Fruit fly (Drosophila melanogaster): Measurements from ENCODE around the gene SmD2.

Gene SmD2

DNA sequence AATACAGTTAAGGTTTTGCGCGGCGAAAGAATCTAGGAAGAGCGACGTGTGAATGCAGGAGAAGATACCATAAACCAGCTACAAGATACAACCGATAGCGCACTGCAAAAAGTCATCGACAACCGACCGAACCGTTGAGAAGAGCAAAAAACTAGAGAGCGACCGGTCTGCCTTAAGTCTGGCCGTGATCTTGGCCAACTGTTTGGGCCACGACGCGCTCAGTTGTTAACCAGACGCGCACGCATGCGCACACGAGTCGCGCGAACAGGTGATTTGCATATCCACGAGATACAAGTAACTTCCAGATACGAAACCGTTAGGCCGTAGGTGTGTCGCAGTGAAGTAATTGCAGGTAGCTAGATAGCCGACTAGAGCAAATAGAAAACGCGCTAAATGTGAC is 30.6 kb downstream of the SmD2 start:
- TF ChIP-seq CTCF (optimal IDR thresholded peaks at IDR 0.05) (no peak), CG8478 (optimal IDR thresholded peaks at IDR 0.05) (no peak)

DNA sequence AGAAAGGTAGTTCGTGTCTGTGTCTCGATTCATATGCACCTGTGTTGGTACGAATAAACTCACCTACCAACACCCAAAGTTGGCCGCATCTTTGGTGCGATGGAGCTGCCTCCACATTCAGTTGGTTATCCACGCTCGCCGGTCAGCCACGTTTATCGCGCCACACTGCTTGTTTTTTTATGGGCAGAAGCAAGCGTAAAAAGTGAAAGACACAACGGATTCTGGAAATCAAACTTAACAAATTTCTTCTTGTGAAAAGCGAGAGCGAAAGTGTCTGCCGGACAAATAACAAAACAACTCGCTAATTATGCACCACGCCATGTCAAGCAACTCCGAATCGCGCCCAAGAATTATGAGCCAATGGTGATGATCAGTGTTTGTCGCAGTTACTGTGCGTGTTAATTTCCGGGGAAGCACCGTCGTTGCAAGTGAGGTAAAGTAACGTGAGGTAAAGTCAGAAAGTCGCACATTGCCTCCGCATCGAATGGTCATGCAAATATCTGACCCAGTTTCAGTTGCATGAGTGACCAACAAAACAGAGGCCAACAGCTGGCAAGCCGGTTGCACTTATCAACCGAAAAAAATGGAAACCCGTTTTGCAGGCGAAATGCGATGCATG is 34.0 kb downstream of the SmD2 start, which contains the start of gene Osi17:
TSS of gene Osi17 (plus strand) at position 132 of the 619 bp plus-strand sequence.
- no peak for TF ChIP-seq CTCF (optimal IDR thresholded peaks at IDR 0.05)
- no peak for TF ChIP-seq CG8478 (optimal IDR thresholded peaks at IDR 0.05)

DNA sequence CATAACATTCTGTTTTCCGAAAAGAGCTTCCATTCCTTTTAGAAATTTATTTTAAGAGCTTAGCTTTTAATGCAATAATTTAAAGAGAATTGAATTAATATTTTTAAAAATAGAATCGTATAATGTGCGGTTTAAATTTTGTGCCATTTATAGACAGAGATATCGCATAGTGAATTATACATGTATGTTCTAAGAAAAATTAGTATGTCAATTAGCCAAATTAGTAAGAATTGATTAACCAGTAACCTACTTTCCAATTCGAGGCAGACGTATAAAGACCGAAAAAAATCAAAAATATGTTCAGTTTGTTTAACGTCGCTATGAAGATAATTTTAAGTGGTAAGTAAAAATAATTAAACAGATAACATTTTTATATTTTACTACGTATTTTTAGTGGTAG is 36.0 kb downstream of the SmD2 start, which contains the start of gene CG31560:
TSS of gene CG31560 (plus strand) at position 301 of the 400 bp plus-strand sequence.
- TF ChIP-seq CTCF (optimal IDR thresholded peaks at IDR 0.05) (no peak), CG8478 (optimal IDR thresholded peaks at IDR 0.05) (no peak)

DNA sequence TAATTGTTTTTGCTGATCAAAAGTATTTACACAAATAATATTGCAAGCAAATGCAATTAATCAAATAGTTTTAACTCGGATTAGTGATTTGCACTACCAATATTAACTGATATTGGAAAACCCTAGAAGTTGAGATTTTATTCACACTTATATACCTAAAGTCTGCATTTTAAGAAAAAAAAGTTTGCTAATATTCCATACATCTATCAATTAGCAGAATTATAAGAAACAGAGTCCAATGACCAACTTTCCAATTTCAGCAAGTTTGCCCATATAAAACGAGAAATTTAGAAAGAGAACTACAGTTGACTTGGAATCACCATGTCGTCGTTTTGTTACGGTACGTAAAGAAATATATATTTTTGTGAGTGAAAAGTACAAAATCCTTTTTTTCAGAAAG is 39.1 kb downstream of the SmD2 start, which contains the start of gene CG46026:
TSS of gene CG46026 (plus strand) at position 301 of the 400 bp plus-strand sequence.
- TF ChIP-seq CTCF (optimal IDR thresholded peaks at IDR 0.05) = no peak
- TF ChIP-seq CG8478 (optimal IDR thresholded peaks at IDR 0.05) = no peak

DNA sequence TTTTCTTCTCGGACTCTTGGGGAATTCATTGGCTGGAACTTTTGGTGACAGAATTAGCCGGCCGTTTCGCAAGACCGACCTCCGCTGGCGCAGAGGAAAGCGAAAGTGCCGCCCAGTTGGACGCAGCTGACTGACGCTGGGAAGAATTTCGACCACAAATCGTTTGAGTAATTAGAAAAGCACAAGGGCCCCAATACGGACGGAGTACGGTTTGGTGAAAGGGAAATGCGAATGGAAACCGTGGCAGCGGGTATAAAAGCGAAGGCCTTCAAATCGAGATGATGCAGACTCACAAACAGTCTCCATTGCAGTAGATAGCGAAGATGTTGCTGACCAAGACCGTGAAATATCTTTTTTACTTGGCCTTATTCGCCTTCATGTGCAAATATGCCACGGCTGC is 40.8 kb downstream of the SmD2 start, which contains the start of gene Osi16:
TSS of gene Osi16 (plus strand) at position 301 of the 400 bp plus-strand sequence.
- TF ChIP-seq CTCF (optimal IDR thresholded peaks at IDR 0.05) = no peak
- no peak for TF ChIP-seq CG8478 (optimal IDR thresholded peaks at IDR 0.05)

dm6 chr3R:6303738-6304137 is 42.0 kb downstream of the SmD2 start, which contains the start of gene CG46396:
Gene CG46396, plus strand, starts transcription at chr3R:6304038.
- no peak for TF ChIP-seq CG8478 (optimal IDR thresholded peaks at IDR 0.05)
- no peak for TF ChIP-seq CTCF (optimal IDR thresholded peaks at IDR 0.05)

dm6 chr3R:6301257-6301839 is 44.4 kb downstream of the SmD2 start, which contains the start of gene Osi15:
Gene Osi15, plus strand, starts transcription at chr3R:6301804.
- TF ChIP-seq CG8478 (optimal IDR thresholded peaks at IDR 0.05) = no peak
- TF ChIP-seq CTCF (optimal IDR thresholded peaks at IDR 0.05) = no peak

dm6 chr3R:6298828-6299227 is 46.9 kb downstream of the SmD2 start, which contains the start of gene Osi14:
Gene Osi14, plus strand, starts transcription at chr3R:6299128.
- TF ChIP-seq CTCF (optimal IDR thresholded peaks at IDR 0.05) = no peak
- no peak for TF ChIP-seq CG8478 (optimal IDR thresholded peaks at IDR 0.05)

- TF ChIP-seq CG8478 (optimal IDR thresholded peaks at IDR 0.05) = no peak
- TF ChIP-seq CTCF (optimal IDR thresholded peaks at IDR 0.05) = no peak
Observed at dm6 chr3R:6297164-6297563, 48.5 kb downstream of the SmD2 start.

All from S2 (cell line).